Worm (Caenorhabditis elegans): Measurements from ENCODE around the gene C31B8.9.

Gene C31B8.9

DNA sequence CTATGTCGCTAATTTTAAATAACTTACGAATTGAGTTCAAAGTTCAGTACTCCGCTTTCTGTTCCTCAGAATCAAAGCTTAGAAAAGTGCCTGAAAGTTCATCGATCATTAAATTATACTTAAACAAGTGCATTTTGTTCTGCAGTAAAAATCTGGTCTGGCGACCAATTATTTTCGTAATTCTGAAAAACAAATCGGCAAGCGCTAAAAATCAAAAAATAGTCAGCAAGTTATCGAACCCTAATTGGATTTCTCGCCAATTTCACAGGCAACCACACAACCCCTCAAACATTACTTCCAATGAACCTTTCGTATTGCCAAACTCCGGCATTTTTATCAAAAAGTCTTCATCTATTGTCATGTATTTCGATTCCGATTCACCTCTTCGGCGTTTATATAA lies 49.8 kb downstream of the C31B8.9 start, which contains the start of gene srh-272:
TSS of gene srh-272 (plus strand) at position 301 of the 400 bp plus-strand sequence.
- TF ChIP-seq nhr-25 (tag; optimal IDR thresholded peaks at IDR 0.05) (no peak), sma-9 (GFP tag; optimal IDR thresholded peaks at IDR 0.05) (no peak), sma-9 (tag; optimal IDR thresholded peaks at IDR 0.05) (no peak), gmeb-1 (tag; optimal IDR thresholded peaks at IDR 0.05) (no peak), ceh-82 (tag; optimal IDR thresholded peaks at IDR 0.05) (no peak), nhr-77 (tag; optimal IDR thresholded peaks at IDR 0.05) (no peak), C34F6.9 (tag; optimal IDR thresholded peaks at IDR 0.05) (no peak), mab-5 (tag; optimal IDR thresholded peaks at IDR 0.05) (no peak), lin-39 (tag; optimal IDR thresholded peaks at IDR 0.05) (no peak), sma-3 (GFP tag; optimal IDR thresholded peaks at IDR 0.05) (no peak)

DNA sequence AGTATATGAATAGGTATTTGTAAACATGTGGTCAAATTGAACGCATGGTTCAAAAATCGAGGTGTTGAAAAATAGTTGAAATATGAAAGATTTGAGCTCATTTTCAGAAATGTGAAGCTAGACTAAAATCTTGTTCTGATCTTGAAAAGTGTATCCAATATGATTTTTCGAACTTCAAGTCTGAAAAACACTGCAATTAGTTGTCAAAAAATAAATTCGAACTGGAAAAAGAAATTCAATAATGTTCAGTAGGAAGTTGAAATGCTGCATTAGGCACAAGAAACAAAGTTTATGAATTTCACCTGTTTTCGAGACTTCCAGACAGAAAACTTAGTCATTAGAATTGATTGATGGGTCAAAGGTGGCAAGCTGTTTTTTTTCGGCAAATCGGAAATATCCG lies 51.3 kb downstream of the C31B8.9 start, which contains the start of gene srh-270:
TSS of gene srh-270 (minus strand) at position 101 of the 400 bp plus-strand sequence.
- no peak for TF ChIP-seq unc-62 (GFP tag; optimal IDR thresholded peaks at IDR 0.05)
- TF ChIP-seq ztf-1 (GFP tag; conservative IDR thresholded peaks at IDR 0.05) = no peak
- no peak for TF ChIP-seq mdl-1 (tag; optimal IDR thresholded peaks at IDR 0.05)
- TF ChIP-seq nhr-237 (tag; optimal IDR thresholded peaks at IDR 0.05) = no peak
- no peak for TF ChIP-seq nhr-129 (tag; optimal IDR thresholded peaks at IDR 0.05)
- no peak for TF ChIP-seq alr-1 (tag; optimal IDR thresholded peaks at IDR 0.05)
- no peak for TF ChIP-seq crh-2 (tag; optimal IDR thresholded peaks at IDR 0.05)
- no peak for TF ChIP-seq nhr-23 (tag; optimal IDR thresholded peaks at IDR 0.05)
- no peak for TF ChIP-seq ZK546.5 (tag; optimal IDR thresholded peaks at IDR 0.05)
- TF ChIP-seq C34F6.9 (tag; optimal IDR thresholded peaks at IDR 0.05) = no peak
- TF ChIP-seq zag-1 (tag; optimal IDR thresholded peaks at IDR 0.05) = no peak
- TF ChIP-seq lin-11 (tag; optimal IDR thresholded peaks at IDR 0.05) = no peak
- TF ChIP-seq snpc-4 (tag; optimal IDR thresholded peaks at IDR 0.05) = no peak
- TF ChIP-seq nhr-10 (tag; optimal IDR thresholded peaks at IDR 0.05) = no peak
- TF ChIP-seq lin-39 (tag; optimal IDR thresholded peaks at IDR 0.05) = no peak
- TF ChIP-seq ztf-4 (tag; optimal IDR thresholded peaks at IDR 0.05) = no peak
- no peak for TF ChIP-seq lin-13 (GFP tag; optimal IDR thresholded peaks at IDR 0.05)
- no peak for TF ChIP-seq mab-5 (tag; optimal IDR thresholded peaks at IDR 0.05)
- no peak for TF ChIP-seq lsy-2 (tag; optimal IDR thresholded peaks at IDR 0.05)
